Worm (Caenorhabditis elegans): Measurements from ENCODE around the gene F20B6.6.

- TF ChIP-seq nhr-237 (tag; optimal IDR thresholded peaks at IDR 0.05) (peak; percentile 99), unc-55 (GFP tag; optimal IDR thresholded peaks at IDR 0.05) (peak; percentile 99), snpc-4 (tag; optimal IDR thresholded peaks at IDR 0.05) (peak; percentile 91), ztf-4 (tag; optimal IDR thresholded peaks at IDR 0.05) (peak; percentile 99), ama-1 (optimal IDR thresholded peaks at IDR 0.05) (peak; percentile 66), gmeb-1 (tag; optimal IDR thresholded peaks at IDR 0.05) (peak; percentile 94), nhr-6 (tag; optimal IDR thresholded peaks at IDR 0.05) (peak; percentile 98), egl-27 (tag; optimal IDR thresholded peaks at IDR 0.05) (peak; percentile 99), dmd-4 (tag; optimal IDR thresholded peaks at IDR 0.05) (peak; percentile 83), lin-11 (tag; optimal IDR thresholded peaks at IDR 0.05) (peak; percentile 100), nhr-23 (tag; optimal IDR thresholded peaks at IDR 0.05) (peak; percentile 49)
Observed at ce11 chrX:4209131-4209530, 7.1 kb upstream of the F20B6.6 start.
